Worm (Caenorhabditis elegans) whole organism, L1 larva: Measurements from ENCODE around the gene fbxb-16.

Experiments used
- aha-1 ChIP-seq: fragments of 150-350 bp; optimal IDR thresholded peaks from 2 replicates; lab custom pipeline; 2014; ENCODE audit warnings: missing biosample characterization, missing genetic modification characterization
- lin-39 ChIP-seq: fragments of 150-350 bp; optimal IDR thresholded peaks from 2 replicates; lab custom pipeline; 2014; ENCODE audit warnings: missing biosample characterization, missing genetic modification reagents, missing genetic modification characterization
- nhr-237 ChIP-seq: fragments of 150-350 bp; optimal IDR thresholded peaks from 2 replicates; lab custom pipeline; 2014; ENCODE audit warnings: missing biosample characterization, missing genetic modification characterization

DNA sequence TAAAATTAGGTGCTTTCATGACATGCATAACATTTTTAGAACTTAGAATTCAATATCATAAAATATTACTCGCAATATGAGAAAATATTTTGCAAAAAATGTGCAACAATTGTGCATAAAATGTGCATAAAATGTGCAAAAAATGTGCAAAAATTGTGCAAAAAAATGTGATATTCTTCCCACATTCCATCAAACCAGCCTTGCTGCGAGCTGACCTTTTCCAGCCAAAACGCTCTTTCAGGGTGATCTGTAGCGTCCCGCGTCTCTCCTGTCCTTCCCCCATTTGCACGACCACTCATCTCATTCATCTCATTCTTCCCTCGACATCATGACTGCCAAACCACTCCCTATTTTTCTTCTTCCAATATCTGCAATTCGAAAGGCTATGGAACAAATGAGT lies 24.4 kb upstream of the fbxb-16 start, which contains the start of gene fbxb-17:
- TF ChIP-seq nhr-237 (tag; lab: Kevin White, UChicago) (no peak), lin-39 (tag; lab: Kevin White, UChicago) (no peak), aha-1 (no peak)
